Worm (Caenorhabditis elegans) whole organism, mixed stage, embryonic: Measurements from ENCODE around the gene C17H11.4.

Source experiments
- nhr-12 ChIP-seq: fragments of 150-350 bp; optimal IDR thresholded peaks from 2 replicates; lab custom pipeline; 2014; ENCODE audit warnings: missing biosample characterization, missing genetic modification characterization
- nhr-28 ChIP-seq: fragments of 150-350 bp; optimal IDR thresholded peaks from 2 replicates; lab custom pipeline; 2014; ENCODE audit warnings: missing biosample characterization, missing genetic modification characterization
- pha-4 ChIP-seq: fragments of 150-350 bp; optimal IDR thresholded peaks from 2 replicates; lab custom pipeline; 2018; ENCODE audit warnings: missing biosample characterization, missing genetic modification reagents, missing genetic modification characterization
- snpc-4 ChIP-seq: fragments of 150-350 bp; optimal IDR thresholded peaks from 2 replicates; lab custom pipeline; 2014; ENCODE audit warnings: missing biosample characterization, missing genetic modification characterization

ce11 chrX:8163555-8163954 is 17.9 kb downstream of the C17H11.4 start:
- TF ChIP-seq pha-4 (no peak), snpc-4 (tag; lab: Kevin White, UChicago) (no peak), nhr-12 (tag; lab: Kevin White, UChicago) (no peak), nhr-28 (tag; lab: Kevin White, UChicago) (no peak)
